Worm (Caenorhabditis elegans) whole organism, early embryonic: ENCODE results near the gene Y55F3AM.11.

ENCODE experiments used
- B0310.2 ChIP-seq: sonication (generic microtip); optimal IDR thresholded peaks from 2 replicates; lab custom pipeline; 2016; ENCODE audit warnings: mild to moderate bottlenecking, missing genetic modification characterization, missing compliant biosample characterization
- ama-1 ChIP-seq: fragments of 150-350 bp; optimal IDR thresholded peaks from 2 replicates; lab custom pipeline; 2014
- ceh-13 ChIP-seq: fragments of 200-800 bp; sonication (Bioruptor generic); optimal IDR thresholded peaks from 2 replicates; lab custom pipeline; 2018; ENCODE audit warnings: mild to moderate bottlenecking, missing genetic modification characterization, missing compliant biosample characterization
- scrt-1 ChIP-seq: fragments of 200-800 bp; sonication (Bioruptor generic); IDR thresholded peaks from 2 replicates; pipeline ENCODE4 v1.3.6; 2022; ENCODE audit warnings: missing genetic modification characterization, missing compliant biosample characterization
- tbx-11 ChIP-seq: fragments of 200-800 bp; sonication (Bioruptor generic); IDR thresholded peaks from 2 replicates; pipeline ENCODE4 v1.3.6; 2022; ENCODE audit warnings: missing genetic modification characterization, missing compliant biosample characterization
- tbx-37 ChIP-seq: fragments of 200-800 bp; sonication (Bioruptor generic); conservative IDR thresholded peaks from 2 replicates; pipeline ENCODE4 v1.3.6; 2022; ENCODE audit warnings: missing genetic modification reagents, missing genetic modification characterization, missing compliant biosample characterization

DNA sequence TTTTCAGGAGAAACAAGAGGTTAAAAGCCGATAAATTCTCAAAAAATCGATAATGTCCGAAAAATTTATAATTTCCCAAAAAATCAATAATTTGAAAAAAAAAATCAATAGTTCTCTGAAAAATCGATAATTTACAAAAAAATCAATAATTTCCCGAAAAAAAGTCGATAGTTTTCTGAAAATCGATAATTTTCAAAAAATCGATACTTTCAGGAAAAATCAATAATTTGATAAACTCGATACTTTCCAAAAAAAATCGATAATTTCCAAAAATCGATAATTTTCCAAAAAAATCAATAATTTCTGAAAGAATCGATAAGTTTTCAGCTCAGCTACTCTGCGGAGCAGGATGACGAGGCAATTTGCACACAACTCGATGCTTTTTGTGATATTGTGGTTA is 44.5 kb downstream of the Y55F3AM.11 start:
- TF ChIP-seq tbx-11 (no peak), scrt-1 (GFP tag; lab: Robert Waterston, UW) (no peak), ama-1 (lab: Kevin White, UChicago) (no peak), tbx-37 (GFP tag; lab: Robert Waterston, UW) (no peak), B0310.2 (tag; lab: Kevin White, UChicago) (no peak), ceh-13 (GFP tag; lab: Kevin White, UChicago) (no peak)
